Worm (Caenorhabditis elegans): ENCODE data around the gene R09E10.13.

ce11 chrIV:10331882-10332281 is 36.9 kb upstream of the R09E10.13 start:
- TF ChIP-seq unc-62 (GFP tag; optimal IDR thresholded peaks at IDR 0.05) (peak; percentile 50), ama-1 (optimal IDR thresholded peaks at IDR 0.05) (no peak), ama-1 (GFP tag; optimal IDR thresholded peaks at IDR 0.05) (no peak), nfya-2 (GFP tag; IDR thresholded peaks at IDR 0.05) (no peak), F23B12.7 (tag; optimal IDR thresholded peaks at IDR 0.05; ENCODE audit: insufficient read depth) (no peak), mes-4 (tag; optimal IDR thresholded peaks at IDR 0.05) (no peak), lin-35 (GFP tag; optimal IDR thresholded peaks at IDR 0.05) (no peak), nfya-1 (tag; optimal IDR thresholded peaks at IDR 0.05; ENCODE audit: borderline replicate concordance, insufficient read depth) (no peak), K12H6.12 (tag; optimal IDR thresholded peaks at IDR 0.05) (no peak), sptf-2 (GFP tag; optimal IDR thresholded peaks at IDR 0.05) (no peak), madf-10 (tag; optimal IDR thresholded peaks at IDR 0.05) (no peak)
